Fruit fly (Drosophila melanogaster) whole organism, embryonic: ENCODE results near the gene Pi3K21B.

Experiments
- Aef1 ChIP-seq: fragments of 200-800 bp; sonication (Bioruptor generic); IDR thresholded peaks from 3 replicates; pipeline ENCODE4 v1.3.6; 2022; ENCODE audit warnings: missing biosample characterization, missing genetic modification characterization
- CG1024 ChIP-seq: fragments of 200-800 bp; sonication (Bioruptor generic); IDR thresholded peaks from 2 replicates; pipeline ENCODE4 v1.3.6; 2022; ENCODE audit warnings: missing biosample characterization, missing genetic modification characterization
- CG10462 ChIP-seq: fragments of 200-800 bp; sonication (Bioruptor generic); optimal IDR thresholded peaks from 2 replicates; lab custom pipeline; 2016; ENCODE audit warnings: missing biosample characterization, missing genetic modification characterization
- CG11093 ChIP-seq: fragments of 200-800 bp; sonication (Bioruptor generic); IDR thresholded peaks from 3 replicates; pipeline ENCODE4 v1.3.6; 2022; ENCODE audit warnings: missing biosample characterization, missing genetic modification characterization
- CG11398 ChIP-seq: fragments of 200-800 bp; sonication (Bioruptor generic); optimal IDR thresholded peaks from 2 replicates; lab custom pipeline; 2016; ENCODE audit warnings: missing biosample characterization, missing genetic modification characterization
- CG12744 ChIP-seq: fragments of 200-800 bp; sonication (Bioruptor generic); optimal IDR thresholded peaks from 2 replicates; lab custom pipeline; 2016; ENCODE audit warnings: missing biosample characterization, missing genetic modification characterization
- CG12769 ChIP-seq: fragments of 200-800 bp; sonication (Bioruptor generic); optimal IDR thresholded peaks from 2 replicates; lab custom pipeline; 2019; ENCODE audit warnings: missing biosample characterization, mild to moderate bottlenecking, missing genetic modification characterization, moderate library complexity
- CG14014 ChIP-seq: fragments of 200-800 bp; sonication (Bioruptor generic); IDR thresholded peaks from 2 replicates; pipeline ENCODE4 v1.3.6; 2022; ENCODE audit warnings: missing biosample characterization, missing genetic modification characterization
- CG1529 ChIP-seq: fragments of 200-800 bp; sonication (Bioruptor generic); optimal IDR thresholded peaks from 3 replicates; lab custom pipeline; 2018; ENCODE audit warnings: missing biosample characterization, missing genetic modification characterization
- CG15514 ChIP-seq: fragments of 200-800 bp; sonication (Bioruptor generic); optimal IDR thresholded peaks from 3 replicates; lab custom pipeline; 2017; ENCODE audit warnings: missing biosample characterization, missing genetic modification characterization, mild to moderate bottlenecking, moderate library complexity, missing genetic modification reagents
- CG17361 ChIP-seq: fragments of 200-800 bp; sonication (Bioruptor generic); IDR thresholded peaks from 3 replicates; pipeline ENCODE4 v1.3.6; 2022; ENCODE audit warnings: missing biosample characterization, missing genetic modification characterization
- CG18619 ChIP-seq: fragments of 200-800 bp; sonication (Bioruptor generic); optimal IDR thresholded peaks from 3 replicates; lab custom pipeline; 2017; ENCODE audit warnings: missing biosample characterization, mild to moderate bottlenecking, missing genetic modification characterization
- CG2712 ChIP-seq: fragments of 200-800 bp; optimal IDR thresholded peaks from 3 replicates; lab custom pipeline; 2019; ENCODE audit warnings: missing biosample characterization, mild to moderate bottlenecking, missing genetic modification characterization, moderate library complexity
- CG2875 ChIP-seq: fragments of 200-800 bp; sonication (Bioruptor generic); optimal IDR thresholded peaks from 2 replicates; lab custom pipeline; 2017; ENCODE audit warnings: missing biosample characterization, mild to moderate bottlenecking, missing genetic modification characterization, missing genetic modification reagents
- CG31388 ChIP-seq: fragments of 200-800 bp; sonication (Bioruptor generic); optimal IDR thresholded peaks from 2 replicates; lab custom pipeline; 2016; ENCODE audit warnings: missing biosample characterization, missing genetic modification characterization
- CG32532 ChIP-seq: fragments of 200-800 bp; sonication (Bioruptor generic); IDR thresholded peaks from 2 replicates; pipeline ENCODE4 v1.3.6; 2022; ENCODE audit warnings: missing biosample characterization, missing genetic modification characterization
- CG3838 ChIP-seq: fragments of 200-800 bp; sonication (Bioruptor generic); optimal IDR thresholded peaks from 3 replicates; lab custom pipeline; 2016; ENCODE audit warnings: missing biosample characterization, missing genetic modification characterization
- CG4360 ChIP-seq: fragments of 200-800 bp; sonication (Bioruptor generic); IDR thresholded peaks from 2 replicates; pipeline ENCODE4 v1.3.6; 2022; ENCODE audit warnings: missing biosample characterization, missing genetic modification characterization
- CG9817 ChIP-seq: fragments of 200-800 bp; sonication (Bioruptor generic); optimal IDR thresholded peaks from 2 replicates; lab custom pipeline; 2018; ENCODE audit warnings: missing biosample characterization, mild to moderate bottlenecking, missing genetic modification characterization, moderate library complexity
- Dad ChIP-seq: fragments of 200-800 bp; sonication (Bioruptor generic); optimal IDR thresholded peaks from 3 replicates; lab custom pipeline; 2016; ENCODE audit warnings: missing biosample characterization, missing genetic modification characterization
- Ets97D ChIP-seq: fragments of 200-800 bp; sonication (Bioruptor generic); optimal IDR thresholded peaks from 3 replicates; lab custom pipeline; 2016; ENCODE audit warnings: missing biosample characterization, missing genetic modification characterization
- GATAe ChIP-seq: fragments of 200-800 bp; sonication (Bioruptor generic); conservative IDR thresholded peaks from 2 replicates; pipeline ENCODE4 v1.3.6; 2022; ENCODE audit warnings: missing biosample characterization, missing genetic modification characterization
- H15 ChIP-seq: fragments of 200-800 bp; sonication (Bioruptor generic); IDR thresholded peaks from 3 replicates; pipeline ENCODE4 v1.3.6; 2022; ENCODE audit warnings: missing biosample characterization, missing genetic modification characterization
- MESR4 ChIP-seq: fragments of 200-800 bp; sonication (Bioruptor generic); optimal IDR thresholded peaks from 2 replicates; lab custom pipeline; 2018; ENCODE audit warnings: missing biosample characterization, mild to moderate bottlenecking, missing genetic modification characterization, moderate library complexity
- Neu2 ChIP-seq: fragments of 200-800 bp; sonication (Bioruptor generic); optimal IDR thresholded peaks from 3 replicates; lab custom pipeline; 2016; ENCODE audit warnings: missing biosample characterization, missing genetic modification characterization, borderline replicate concordance
- PHDP ChIP-seq: fragments of 200-800 bp; sonication (Bioruptor generic); optimal IDR thresholded peaks from 3 replicates; lab custom pipeline; 2018; ENCODE audit warnings: missing biosample characterization, mild to moderate bottlenecking, missing genetic modification characterization, moderate library complexity
- Pdp1 ChIP-seq, 2 experiments: fragments of 200-800 bp; sonication (Bioruptor generic); optimal IDR thresholded peaks; 3 replicates each; lab custom pipeline; 2016; ENCODE audit warnings: missing biosample characterization in 2 of 2, missing genetic modification characterization in 2 of 2, mild to moderate bottlenecking in 1 of 2, moderate library complexity in 1 of 2
- Ravus ChIP-seq: fragments of 200-800 bp; sonication (Bioruptor generic); IDR thresholded peaks from 2 replicates; pipeline ENCODE4 v1.3.6; 2022; ENCODE audit warnings: missing biosample characterization, missing genetic modification characterization
- Sin3A ChIP-seq: fragments of >200 bp; optimal IDR thresholded peaks from 2 replicates; lab custom pipeline; 2018
- Stat92E ChIP-seq, 3 experiments: fragments of >200 bp in 2 of 3; fragments of 200-800 bp in 1 of 3; sonication (Bioruptor generic) in 1 of 3; optimal IDR thresholded peaks; 2 replicates each; lab custom pipeline; 2017 to 2019; ENCODE audit warnings: missing biosample characterization in 3 of 3, missing genetic modification characterization in 3 of 3, mild to moderate bottlenecking in 1 of 3, moderate library complexity in 1 of 3
- Usf ChIP-seq: fragments of 200-800 bp; sonication (Bioruptor generic); optimal IDR thresholded peaks from 2 replicates; lab custom pipeline; 2017; ENCODE audit warnings: missing genotype, missing biosample characterization, missing genetic modification characterization
- ac ChIP-seq: fragments of 200-800 bp; sonication (Bioruptor generic); optimal IDR thresholded peaks from 3 replicates; lab custom pipeline; 2017; ENCODE audit warnings: missing biosample characterization, mild to moderate bottlenecking, missing genetic modification characterization
- bbx ChIP-seq: fragments of 200-800 bp; sonication (Bioruptor generic); IDR thresholded peaks from 2 replicates; pipeline ENCODE4 v1.3.6; 2022; ENCODE audit warnings: missing biosample characterization, missing genetic modification characterization; ENCODE audit not compliant: partially characterized antibody
- cg ChIP-seq: fragments of 200-800 bp; sonication (Bioruptor generic); optimal IDR thresholded peaks from 3 replicates; lab custom pipeline; 2019; ENCODE audit warnings: missing biosample characterization, mild to moderate bottlenecking, missing genetic modification characterization, moderate library complexity
- dmrt11E ChIP-seq: fragments of 200-800 bp; sonication (Bioruptor generic); optimal IDR thresholded peaks from 3 replicates; lab custom pipeline; 2018; ENCODE audit warnings: missing biosample characterization, mild to moderate bottlenecking, missing genetic modification characterization, moderate library complexity
- ems ChIP-seq: fragments of 200-800 bp; sonication (Bioruptor generic); optimal IDR thresholded peaks from 3 replicates; lab custom pipeline; 2016; ENCODE audit warnings: missing biosample characterization, missing genetic modification characterization
- esg ChIP-seq: fragments of 200-800 bp; sonication (Bioruptor generic); conservative IDR thresholded peaks from 2 replicates; pipeline ENCODE4 v1.3.6; 2022; ENCODE audit warnings: missing biosample characterization, missing genetic modification characterization
- gsb ChIP-seq: fragments of 200-800 bp; sonication (Bioruptor generic); IDR thresholded peaks from 2 replicates; pipeline ENCODE4 v1.3.6; 2022; ENCODE audit warnings: missing biosample characterization, missing genetic modification characterization
- ind ChIP-seq: fragments of 200-800 bp; sonication (Bioruptor generic); optimal IDR thresholded peaks from 3 replicates; lab custom pipeline; 2016; ENCODE audit warnings: missing biosample characterization, missing genetic modification characterization
- jing ChIP-seq: fragments of 200-800 bp; sonication (Bioruptor generic); optimal IDR thresholded peaks from 2 replicates; lab custom pipeline; 2018; ENCODE audit warnings: missing biosample characterization, mild to moderate bottlenecking, missing genetic modification characterization
- jumu ChIP-seq: fragments of 200-800 bp; sonication (Bioruptor generic); optimal IDR thresholded peaks from 3 replicates; lab custom pipeline; 2016; ENCODE audit warnings: missing biosample characterization, missing genetic modification characterization
- luna ChIP-seq: fragments of 200-800 bp; sonication (Bioruptor generic); optimal IDR thresholded peaks from 2 replicates; lab custom pipeline; 2016; ENCODE audit warnings: missing biosample characterization, missing genetic modification characterization
- mam ChIP-seq: fragments of 200-800 bp; sonication (Bioruptor generic); optimal IDR thresholded peaks from 3 replicates; lab custom pipeline; 2016; ENCODE audit warnings: missing biosample characterization, missing genetic modification characterization
- mld ChIP-seq: fragments of 200-800 bp; sonication (Bioruptor generic); IDR thresholded peaks from 3 replicates; pipeline ENCODE4 v1.3.6; 2022; ENCODE audit warnings: missing biosample characterization, missing genetic modification characterization; ENCODE audit not compliant: partially characterized antibody
- pros ChIP-seq: fragments of 200-800 bp; sonication (Bioruptor generic); optimal IDR thresholded peaks from 3 replicates; lab custom pipeline; 2019; ENCODE audit warnings: missing biosample characterization, mild to moderate bottlenecking, missing genetic modification characterization, moderate library complexity
- run ChIP-seq: fragments of 200-800 bp; sonication (Bioruptor generic); optimal IDR thresholded peaks from 3 replicates; lab custom pipeline; 2018; ENCODE audit warnings: missing biosample characterization, mild to moderate bottlenecking, missing genetic modification characterization
- schlank ChIP-seq: fragments of 200-800 bp; sonication (Bioruptor generic); optimal IDR thresholded peaks from 2 replicates; lab custom pipeline; 2018; ENCODE audit warnings: missing biosample characterization, mild to moderate bottlenecking, missing genetic modification characterization
- sqz ChIP-seq: fragments of 200-800 bp; sonication (Bioruptor generic); optimal IDR thresholded peaks from 3 replicates; lab custom pipeline; 2018; ENCODE audit warnings: missing biosample characterization, mild to moderate bottlenecking, missing genetic modification characterization
- sug ChIP-seq: fragments of 200-800 bp; optimal IDR thresholded peaks from 2 replicates; lab custom pipeline; 2019; ENCODE audit warnings: missing biosample characterization, mild to moderate bottlenecking, missing genetic modification characterization, moderate library complexity

Gene Pi3K21B

dm6 chr2L:297480-298284, at the start of gene Pi3K21B (continued):
- TF ChIP-seq jing (GFP tag; lab: Kevin White, UChicago): peak; percentile 43
- peak; percentile 76 for TF ChIP-seq CG1529 (GFP tag; lab: Kevin White, UChicago)
- TF ChIP-seq Aef1: peak; percentile 88
- peak; percentile 88 for TF ChIP-seq dmrt11E (tag; lab: Kevin White, UChicago)
- TF ChIP-seq PHDP (tag; lab: Kevin White, UChicago): peak; percentile 89
- peak; percentile 77 for TF ChIP-seq Sin3A (lab: Kevin White, UChicago)
- peak; percentile 87 for TF ChIP-seq CG18619
- TF ChIP-seq ems (GFP tag; lab: Kevin White, UChicago): peak; percentile 93
- TF ChIP-seq esg (GFP tag; lab: Robert Waterston, UW): peak; percentile 87
- peak; percentile 82 for TF ChIP-seq CG31388
- TF ChIP-seq CG2875 (GFP tag; lab: Kevin White, UChicago): peak; percentile 74
- TF ChIP-seq CG14014 (GFP tag; lab: Robert Waterston, UW): peak; percentile 84
- peak; percentile 85 to 90 for TF ChIP-seq Pdp1 (GFP tag; optimal IDR thresholded peaks at IDR 0.05; lab: Kevin White, UChicago)
- no peak for TF ChIP-seq Stat92E (GFP tag; optimal IDR thresholded peaks at IDR 0.05; lab: Kevin White, UChicago)
- TF ChIP-seq sug (tag; lab: Kevin White, UChicago): peak; percentile 92
- TF ChIP-seq cg (GFP tag; lab: Kevin White, UChicago): peak; percentile 98
- peak; percentile 67 for TF ChIP-seq run (tag; lab: Kevin White, UChicago)
- TF ChIP-seq CG9817 (tag; lab: Kevin White, UChicago): peak; percentile 93
- peak; percentile 85 for TF ChIP-seq CG12744 (GFP tag; lab: Kevin White, UChicago)
- TF ChIP-seq CG12769 (tag; lab: Kevin White, UChicago): peak; percentile 81
- peak; percentile 58 for TF ChIP-seq Neu2 (GFP tag; lab: Kevin White, UChicago)
- TF ChIP-seq luna (GFP tag; lab: Kevin White, UChicago): peak; percentile 82
- TF ChIP-seq CG11398 (GFP tag; lab: Kevin White, UChicago): peak; percentile 76
- TF ChIP-seq mld (GFP tag; lab: Robert Waterston, UW): no peak
- TF ChIP-seq pros (GFP tag; lab: Kevin White, UChicago): peak; percentile 36
- peak; percentile 86 for TF ChIP-seq CG32532
- peak; percentile 69 for TF ChIP-seq H15 (GFP tag; lab: Robert Waterston, UW)
- peak; percentile 54 for TF ChIP-seq bbx (GFP tag; lab: Robert Waterston, UW)
- TF ChIP-seq sqz: peak; percentile 92
- TF ChIP-seq gsb (GFP tag; lab: Robert Waterston, UW): 0 out of 2 replicates have a peak, but pooled peaks have one; percentile 38
- peak; percentile 92 for TF ChIP-seq ind
- peak; percentile 80 for TF ChIP-seq Usf (GFP tag; lab: Kevin White, UChicago)
- TF ChIP-seq MESR4 (GFP tag; lab: Kevin White, UChicago): peak; percentile 97
- TF ChIP-seq CG3838 (GFP tag; lab: Kevin White, UChicago): peak; percentile 75
- peak; percentile 92 for TF ChIP-seq Dad (GFP tag; lab: Kevin White, UChicago)
- TF ChIP-seq mam: peak; percentile 96
- peak; percentile 93 for TF ChIP-seq jumu
- TF ChIP-seq GATAe (GFP tag; lab: Robert Waterston, UW): no peak
- peak; percentile 81 for TF ChIP-seq CG11093
- TF ChIP-seq CG10462 (GFP tag; lab: Kevin White, UChicago): peak; percentile 75
- no peak for TF ChIP-seq CG4360 (GFP tag; lab: Robert Waterston, UW)
- peak; percentile 14 for TF ChIP-seq ac (GFP tag; lab: Kevin White, UChicago)
- TF ChIP-seq CG2712 (tag; lab: Kevin White, UChicago): peak; percentile 92
- no peak; the same call in none of the 2 replicates for TF ChIP-seq CG1024 (GFP tag; lab: Robert Waterston, UW)
- TF ChIP-seq CG15514 (GFP tag; lab: Kevin White, UChicago): peak; percentile 78
- peak; percentile 38 for TF ChIP-seq schlank (tag; lab: Kevin White, UChicago)
- TF ChIP-seq Ravus: peak; percentile 33
- peak; percentile 88 for TF ChIP-seq Ets97D (GFP tag; lab: Kevin White, UChicago)
- TF ChIP-seq CG17361: peak; percentile 94
